Fruit fly (Drosophila melanogaster): ENCODE results near the gene mnb.

DNA sequence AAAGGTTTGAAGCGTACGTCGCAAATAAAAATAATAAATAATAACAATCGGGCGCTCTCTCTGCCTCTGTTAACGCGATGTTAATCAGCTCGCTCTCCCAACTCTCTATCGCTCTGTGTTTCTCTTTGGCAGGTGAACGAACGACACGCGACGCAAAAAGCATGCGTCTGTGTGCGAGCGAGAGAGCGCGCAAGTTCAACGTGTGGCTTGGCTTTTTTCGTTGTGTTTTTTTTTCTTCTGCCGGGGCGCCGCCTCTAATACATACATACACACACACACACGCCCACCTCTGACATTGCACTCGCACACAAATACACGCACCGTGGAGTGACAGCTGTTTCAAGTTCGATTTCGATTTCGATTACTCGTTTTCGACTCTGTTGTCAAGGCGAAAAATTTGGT lies 8.4 kb downstream of the mnb start:
- TF ChIP-seq Myc (optimal IDR thresholded peaks at IDR 0.05) (no peak), insv (optimal IDR thresholded peaks at IDR 0.05) (no peak)

Measured in Kc167 (cell line).